Worm (Caenorhabditis elegans) whole organism, mixed stage, embryonic: Measurements from ENCODE around the gene gck-2.

Experiments
- M03D4.4 ChIP-seq: sonication (generic microtip); optimal IDR thresholded peaks from 2 replicates; lab custom pipeline; 2017; ENCODE audit warnings: mild to moderate bottlenecking, missing genetic modification characterization, missing compliant biosample characterization
- bed-3 ChIP-seq: fragments of 200-800 bp; sonication (Bioruptor generic); optimal IDR thresholded peaks from 3 replicates; lab custom pipeline; 2018; ENCODE audit warnings: mild to moderate bottlenecking, missing genetic modification characterization, moderate library complexity, missing compliant biosample characterization
- blmp-1 ChIP-seq: fragments of 150-350 bp; optimal IDR thresholded peaks from 2 replicates; lab custom pipeline; 2014; ENCODE audit warnings: missing biosample characterization, missing genetic modification characterization
- ceh-39 ChIP-seq: fragments of 150-350 bp; optimal IDR thresholded peaks from 2 replicates; lab custom pipeline; 2014; ENCODE audit warnings: missing biosample characterization, missing genetic modification characterization
- ceh-43 ChIP-seq: fragments of 200-800 bp; sonication (Bioruptor generic); optimal IDR thresholded peaks from 2 replicates; lab custom pipeline; 2018; ENCODE audit warnings: mild to moderate bottlenecking, missing genetic modification characterization, moderate library complexity, missing compliant biosample characterization
- ceh-83 ChIP-seq: fragments of 200-800 bp; sonication (Bioruptor generic); optimal IDR thresholded peaks from 2 replicates; lab custom pipeline; 2018; ENCODE audit warnings: mild to moderate bottlenecking, missing genetic modification characterization, missing compliant biosample characterization
- ces-1 ChIP-seq: fragments of 150-350 bp; optimal IDR thresholded peaks from 2 replicates; lab custom pipeline; 2014; ENCODE audit warnings: missing biosample characterization, missing genetic modification reagents, missing genetic modification characterization
- cnd-1 ChIP-seq: fragments of 200-800 bp; sonication (Bioruptor generic); optimal IDR thresholded peaks from 2 replicates; lab custom pipeline; 2018; ENCODE audit warnings: mild to moderate bottlenecking, missing genetic modification characterization, missing compliant biosample characterization
- drap-1 ChIP-seq: fragments of 200-800 bp; sonication (Bioruptor generic); optimal IDR thresholded peaks from 3 replicates; lab custom pipeline; 2018; ENCODE audit warnings: mild to moderate bottlenecking, missing genetic modification characterization, missing compliant biosample characterization
- elt-1 ChIP-seq: sonication (generic microtip); optimal IDR thresholded peaks from 2 replicates; lab custom pipeline; 2017; ENCODE audit warnings: missing genetic modification characterization, mild to moderate bottlenecking, missing compliant biosample characterization, antibody characterized with exemption, moderate library complexity, borderline replicate concordance; ENCODE audit not compliant: insufficient read depth
- elt-3 ChIP-seq: fragments of 150-350 bp; optimal IDR thresholded peaks from 2 replicates; lab custom pipeline; 2014; ENCODE audit warnings: missing biosample characterization, missing genetic modification characterization
- flh-1 ChIP-seq: fragments of 200-800 bp; sonication (Bioruptor generic); optimal IDR thresholded peaks from 2 replicates; lab custom pipeline; 2018; ENCODE audit warnings: mild to moderate bottlenecking, missing genetic modification characterization, moderate library complexity, missing compliant biosample characterization
- ham-2 ChIP-seq: fragments of 200-800 bp; sonication (Bioruptor generic); optimal IDR thresholded peaks from 2 replicates; lab custom pipeline; 2018; ENCODE audit warnings: mild to moderate bottlenecking, missing genetic modification characterization, missing compliant biosample characterization
- hlh-1 ChIP-seq: fragments of 150-350 bp; optimal IDR thresholded peaks from 2 replicates; lab custom pipeline; 2014; ENCODE audit warnings: missing biosample characterization, missing genetic modification reagents, missing genetic modification characterization
- lin-13 ChIP-seq: fragments of 150-350 bp; optimal IDR thresholded peaks from 2 replicates; lab custom pipeline; 2014; ENCODE audit warnings: missing biosample characterization, missing genetic modification characterization
- lin-32 ChIP-seq: fragments of 200-800 bp; sonication (Bioruptor generic); optimal IDR thresholded peaks from 2 replicates; lab custom pipeline; 2018; ENCODE audit warnings: mild to moderate bottlenecking, missing genetic modification characterization, missing compliant biosample characterization
- mab-5 ChIP-seq: fragments of 150-350 bp; optimal IDR thresholded peaks from 2 replicates; lab custom pipeline; 2014; ENCODE audit warnings: missing biosample characterization, missing genetic modification characterization
- mep-1 ChIP-seq: fragments of 150-350 bp; optimal IDR thresholded peaks from 2 replicates; lab custom pipeline; 2017; ENCODE audit warnings: missing biosample characterization, missing genetic modification reagents, missing genetic modification characterization, inconsistent platforms
- mls-2 ChIP-seq: sonication (generic microtip); optimal IDR thresholded peaks from 2 replicates; lab custom pipeline; 2016; ENCODE audit warnings: mild to moderate bottlenecking, missing genetic modification characterization, moderate library complexity, missing compliant biosample characterization
- nhr-12 ChIP-seq: fragments of 150-350 bp; optimal IDR thresholded peaks from 2 replicates; lab custom pipeline; 2014; ENCODE audit warnings: missing biosample characterization, missing genetic modification characterization
- nhr-237 ChIP-seq: fragments of 150-350 bp; optimal IDR thresholded peaks from 2 replicates; lab custom pipeline; 2014; ENCODE audit warnings: missing biosample characterization, missing genetic modification characterization
- nhr-28 ChIP-seq: fragments of 150-350 bp; optimal IDR thresholded peaks from 2 replicates; lab custom pipeline; 2014; ENCODE audit warnings: missing biosample characterization, missing genetic modification characterization
- nhr-76 ChIP-seq: sonication (generic microtip); optimal IDR thresholded peaks from 2 replicates; lab custom pipeline; 2017; ENCODE audit warnings: missing biosample characterization, missing genetic modification characterization
- pha-4 ChIP-seq: fragments of 150-350 bp; optimal IDR thresholded peaks from 2 replicates; lab custom pipeline; 2018; ENCODE audit warnings: missing biosample characterization, missing genetic modification reagents, missing genetic modification characterization
- sem-2 ChIP-seq: fragments of 200-800 bp; sonication (Bioruptor generic); optimal IDR thresholded peaks from 2 replicates; lab custom pipeline; 2018; ENCODE audit warnings: mild to moderate bottlenecking, missing genetic modification characterization, missing compliant biosample characterization
- sptf-1 ChIP-seq: sonication (generic microtip); optimal IDR thresholded peaks from 2 replicates; lab custom pipeline; 2017; ENCODE audit warnings: mild to moderate bottlenecking, missing genetic modification characterization, moderate library complexity, missing compliant biosample characterization
- tbx-8 ChIP-seq: fragments of 200-800 bp; sonication (Bioruptor generic); optimal IDR thresholded peaks from 2 replicates; lab custom pipeline; 2018; ENCODE audit warnings: mild to moderate bottlenecking, missing genetic modification characterization, moderate library complexity, missing compliant biosample characterization
- unc-39 ChIP-seq: fragments of 150-350 bp; optimal IDR thresholded peaks from 2 replicates; lab custom pipeline; 2014; ENCODE audit warnings: missing biosample characterization, missing genetic modification characterization
- unc-62 ChIP-seq: fragments of 150-350 bp; optimal IDR thresholded peaks from 2 replicates; lab custom pipeline; 2014; ENCODE audit warnings: missing biosample characterization, missing genetic modification reagents, missing genetic modification characterization
- zip-8 ChIP-seq: fragments of 150-350 bp; optimal IDR thresholded peaks from 2 replicates; lab custom pipeline; 2014; ENCODE audit warnings: missing biosample characterization, missing genetic modification characterization
- ztf-11 ChIP-seq: fragments of 150-350 bp; optimal IDR thresholded peaks from 2 replicates; lab custom pipeline; 2014; ENCODE audit warnings: missing biosample characterization, missing genetic modification characterization

Gene gck-2

DNA sequence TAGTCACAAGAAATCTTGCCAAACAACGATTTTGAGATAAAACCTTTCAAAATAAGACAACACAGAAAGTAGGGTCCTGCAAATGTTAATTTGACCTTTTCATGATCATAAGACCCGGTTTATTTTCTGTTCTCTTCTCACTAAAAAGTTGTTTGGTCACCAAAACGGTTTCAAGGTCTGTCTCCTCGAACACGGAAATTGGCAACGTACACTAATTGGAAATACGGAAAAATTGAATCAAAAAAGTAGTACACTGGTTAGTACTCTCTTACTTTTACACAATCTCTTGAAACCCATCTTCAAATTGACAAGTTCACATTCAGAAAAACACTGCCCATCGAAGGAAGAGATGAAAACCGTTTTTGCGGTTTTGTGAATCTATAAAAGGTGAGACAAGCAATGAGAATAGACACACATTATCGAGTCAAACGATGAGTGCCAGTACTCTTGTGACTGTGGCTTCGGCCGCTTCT lies 38.3 kb upstream of the gck-2 start, which contains the start of gene col-142:
TSS of gene col-142 (plus strand) at position 423 of the 473 bp plus-strand sequence.
- no peak for TF ChIP-seq lin-32 (GFP tag; lab: Kevin White, UChicago)
- no peak for TF ChIP-seq nhr-12 (tag; lab: Kevin White, UChicago)
- TF ChIP-seq lin-13 = no peak
- TF ChIP-seq ceh-43 (GFP tag; lab: Kevin White, UChicago) = no peak
- no peak for TF ChIP-seq ztf-11
- no peak for TF ChIP-seq ham-2 (GFP tag; lab: Kevin White, UChicago)

DNA sequence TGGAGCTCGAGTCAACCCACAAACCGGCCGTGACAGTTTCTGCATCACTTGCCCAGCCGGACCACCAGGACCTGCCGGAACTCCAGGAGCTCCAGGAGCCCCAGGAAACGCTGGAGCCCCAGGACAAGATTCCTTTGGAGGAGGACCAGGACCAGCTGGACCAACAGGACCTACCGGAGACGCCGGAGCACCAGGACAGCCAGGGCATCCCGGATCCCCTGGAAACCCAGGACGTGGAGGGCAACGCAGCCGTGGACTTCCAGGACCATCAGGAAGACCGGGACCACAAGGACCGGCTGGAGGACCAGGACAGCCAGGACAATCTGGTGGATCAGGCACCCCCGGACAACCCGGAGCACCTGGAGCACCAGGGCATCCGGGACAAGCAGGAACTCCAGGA lies 37.6 kb upstream of the gck-2 start:
- TF ChIP-seq mep-1 = no peak
- TF ChIP-seq ztf-11 = no peak
- TF ChIP-seq nhr-76 (tag; lab: Kevin White, UChicago) = no peak
- TF ChIP-seq sem-2 = no peak
- no peak for TF ChIP-seq bed-3 (GFP tag; lab: Kevin White, UChicago)
- TF ChIP-seq blmp-1 = no peak
- no peak for TF ChIP-seq flh-1 (GFP tag; lab: Kevin White, UChicago)
- no peak for TF ChIP-seq hlh-1 (tag; lab: Kevin White, UChicago)
- TF ChIP-seq unc-62 (GFP tag; lab: Kevin White, UChicago) = no peak
- TF ChIP-seq mls-2 (tag; lab: Kevin White, UChicago) = no peak
- TF ChIP-seq unc-39 = no peak
- TF ChIP-seq drap-1 (GFP tag; lab: Kevin White, UChicago) = no peak
- no peak for TF ChIP-seq tbx-8 (GFP tag; lab: Kevin White, UChicago)
- TF ChIP-seq ceh-43 (GFP tag; lab: Kevin White, UChicago) = no peak
- no peak for TF ChIP-seq pha-4 (tag; lab: Kevin White, UChicago)
- no peak for TF ChIP-seq ham-2 (GFP tag; lab: Kevin White, UChicago)

DNA sequence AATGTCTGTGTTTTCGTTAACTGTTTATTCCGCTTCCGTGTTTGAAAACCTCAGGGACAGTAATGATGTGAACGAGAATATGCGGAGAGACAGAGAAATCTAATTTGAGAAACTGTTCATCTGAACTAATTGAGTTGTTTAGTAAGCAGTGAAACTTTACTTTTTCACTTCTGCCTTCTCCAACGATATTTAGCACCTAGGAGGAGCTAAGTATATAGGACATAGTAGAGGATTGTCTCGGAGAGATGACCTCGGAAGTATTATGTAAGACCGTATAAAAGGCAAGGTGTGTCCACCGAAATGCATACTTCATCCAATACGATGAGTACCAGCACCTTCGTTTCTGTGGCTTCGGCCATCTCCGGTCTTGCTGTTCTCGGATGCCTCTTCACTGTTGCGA lies 36.9 kb upstream of the gck-2 start, which contains the start of gene col-141:
TSS of gene col-141 (plus strand) at position 301 of the 400 bp plus-strand sequence.
- TF ChIP-seq sptf-1 (tag; lab: Kevin White, UChicago) = no peak
- no peak for TF ChIP-seq mls-2 (tag; lab: Kevin White, UChicago)
- no peak for TF ChIP-seq cnd-1 (tag; lab: Kevin White, UChicago)
- TF ChIP-seq bed-3 (GFP tag; lab: Kevin White, UChicago) = no peak
- TF ChIP-seq hlh-1 (tag; lab: Kevin White, UChicago) = no peak
- TF ChIP-seq M03D4.4 (tag; lab: Kevin White, UChicago) = no peak
- no peak for TF ChIP-seq mep-1
- no peak for TF ChIP-seq nhr-28 (tag; lab: Kevin White, UChicago)
- no peak for TF ChIP-seq nhr-237 (tag; lab: Kevin White, UChicago)
- no peak for TF ChIP-seq tbx-8 (GFP tag; lab: Kevin White, UChicago)
- TF ChIP-seq elt-1 (tag; lab: Kevin White, UChicago) = no peak
- TF ChIP-seq flh-1 (GFP tag; lab: Kevin White, UChicago) = no peak
- TF ChIP-seq ztf-11 = no peak
- no peak for TF ChIP-seq nhr-12 (tag; lab: Kevin White, UChicago)
- no peak for TF ChIP-seq elt-3 (tag; lab: Kevin White, UChicago)
- no peak for TF ChIP-seq ceh-39 (tag; lab: Kevin White, UChicago)
- TF ChIP-seq nhr-76 (tag; lab: Kevin White, UChicago) = no peak
- no peak for TF ChIP-seq drap-1 (GFP tag; lab: Kevin White, UChicago)

DNA sequence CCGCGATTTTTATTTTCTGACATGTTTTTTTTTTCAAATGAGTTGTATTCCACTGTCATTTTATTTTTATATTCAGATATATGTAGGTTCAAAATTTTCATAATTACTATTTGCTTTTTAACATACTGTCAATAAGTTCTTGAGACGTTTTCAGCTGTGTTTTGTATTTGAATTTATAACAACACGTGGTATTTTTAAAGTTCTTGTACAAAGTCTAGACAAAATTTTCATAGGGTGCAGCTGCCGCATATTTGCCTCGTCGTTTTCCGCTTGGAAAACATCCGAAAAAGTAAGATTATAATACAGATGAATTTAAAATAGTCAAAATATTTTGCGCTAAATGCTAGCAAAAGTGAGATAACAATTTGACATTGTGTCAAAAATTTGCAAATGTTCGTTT lies 36.3 kb upstream of the gck-2 start, which contains the start of gene dmsr-15:
TSS of gene dmsr-15 (minus strand) at position 101 of the 400 bp plus-strand sequence.
- TF ChIP-seq mep-1 (no peak), lin-32 (GFP tag; lab: Kevin White, UChicago) (no peak), ceh-39 (tag; lab: Kevin White, UChicago) (no peak), blmp-1 (no peak), zip-8 (no peak), sptf-1 (tag; lab: Kevin White, UChicago) (no peak), ces-1 (GFP tag; lab: Kevin White, UChicago) (no peak), mab-5 (no peak), unc-62 (GFP tag; lab: Kevin White, UChicago) (no peak), ceh-83 (no peak), sem-2 (no peak), ham-2 (GFP tag; lab: Kevin White, UChicago) (no peak), nhr-76 (tag; lab: Kevin White, UChicago) (no peak), elt-3 (tag; lab: Kevin White, UChicago) (no peak), hlh-1 (tag; lab: Kevin White, UChicago) (no peak)
